Fruit fly (Drosophila melanogaster): Measurements from ENCODE around the gene CG17167.
A peak's percentile ranks its signal among the peaks of the same experiment; 100 is the strongest.

The CG17167 gene

DNA sequence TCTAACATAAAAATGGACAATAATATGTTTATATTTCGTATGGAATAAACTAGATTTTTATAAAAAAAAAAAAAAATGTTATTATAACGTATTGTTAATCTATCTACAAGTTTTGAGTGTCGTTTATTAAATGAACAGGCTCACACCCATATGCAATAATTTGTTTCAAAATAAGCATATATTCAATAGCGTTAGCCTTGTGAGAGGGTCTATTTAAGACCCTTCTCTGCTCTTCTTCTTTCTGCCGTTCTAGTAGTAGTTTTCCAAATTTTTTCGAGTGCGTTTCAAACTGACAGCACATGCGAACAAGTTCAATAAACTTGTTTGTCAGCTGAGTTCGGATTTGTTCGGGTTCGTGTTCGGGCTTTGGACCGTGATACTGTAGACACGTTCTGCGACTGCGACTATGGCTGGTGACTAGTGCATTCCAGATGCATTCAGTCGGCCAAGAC, 3.2 kb downstream of the CG17167 start (continued):
- TF ChIP-seq sima (GFP tag; optimal IDR thresholded peaks at IDR 0.05) = no peak
- TF ChIP-seq fu2 (GFP tag; optimal IDR thresholded peaks at IDR 0.05) = no peak
- TF ChIP-seq Optix (GFP tag; IDR thresholded peaks at IDR 0.05) = no peak
- no peak for TF ChIP-seq CG6272 (GFP tag; IDR thresholded peaks at IDR 0.05)
- no peak for TF ChIP-seq pum (GFP tag; optimal IDR thresholded peaks at IDR 0.05)
- no peak for TF ChIP-seq CG10462 (GFP tag; optimal IDR thresholded peaks at IDR 0.05)
- peak; percentile 8 for TF ChIP-seq CG2712 (tag; optimal IDR thresholded peaks at IDR 0.05)
- TF ChIP-seq CG31441 (GFP tag; IDR thresholded peaks at IDR 0.05) = peak; percentile 31; the same call in 1 of the 2 replicates
- no peak for TF ChIP-seq cg (GFP tag; optimal IDR thresholded peaks at IDR 0.05)
- no peak for TF ChIP-seq crc (GFP tag; optimal IDR thresholded peaks at IDR 0.05)
- TF ChIP-seq Hsf (GFP tag; optimal IDR thresholded peaks at IDR 0.05) = no peak
- no peak for TF ChIP-seq HLH3B (GFP tag; IDR thresholded peaks at IDR 0.05)
- no peak for TF ChIP-seq en (GFP tag; optimal IDR thresholded peaks at IDR 0.05)
- no peak for TF ChIP-seq CG9817 (tag; optimal IDR thresholded peaks at IDR 0.05)
- TF ChIP-seq Sox100B (GFP tag; optimal IDR thresholded peaks at IDR 0.05) = peak; percentile 49
- no peak for TF ChIP-seq PHDP (tag; optimal IDR thresholded peaks at IDR 0.05)
- peak; percentile 16 for TF ChIP-seq CG4424 (GFP tag; optimal IDR thresholded peaks at IDR 0.05)
- TF ChIP-seq Ets97D (GFP tag; optimal IDR thresholded peaks at IDR 0.05) = no peak
- TF ChIP-seq CG10209 (GFP tag; optimal IDR thresholded peaks at IDR 0.05) = peak; percentile 16
- peak; percentile 52 for TF ChIP-seq CG11504 (tag; optimal IDR thresholded peaks at IDR 0.05)
- no peak for TF ChIP-seq sug (tag; optimal IDR thresholded peaks at IDR 0.05)
- TF ChIP-seq CG11696 (GFP tag; IDR thresholded peaks at IDR 0.05) = no peak
- no peak for TF ChIP-seq Pdp1 (GFP tag; optimal IDR thresholded peaks at IDR 0.05)
- TF ChIP-seq p53 (GFP tag; optimal IDR thresholded peaks at IDR 0.05) = no peak
- TF ChIP-seq Spps (tag; optimal IDR thresholded peaks at IDR 0.05) = no peak
- no peak for TF ChIP-seq jing (GFP tag; optimal IDR thresholded peaks at IDR 0.05)
- no peak for TF ChIP-seq ato (GFP tag; IDR thresholded peaks at IDR 0.05; ENCODE audit: partially characterized antibody)
- no peak for TF ChIP-seq Dip2 (GFP tag; IDR thresholded peaks at IDR 0.05)
- no peak for TF ChIP-seq stwl (tag; optimal IDR thresholded peaks at IDR 0.05)
- TF ChIP-seq CG12299 (tag; optimal IDR thresholded peaks at IDR 0.05) = no peak
- TF ChIP-seq CG30020 (tag; optimal IDR thresholded peaks at IDR 0.05) = no peak
- TF ChIP-seq fd96Cb (tag; optimal IDR thresholded peaks at IDR 0.05) = peak; percentile 24
- no peak for TF ChIP-seq CG10543 (GFP tag; optimal IDR thresholded peaks at IDR 0.05)
- TF ChIP-seq sd (tag; optimal IDR thresholded peaks at IDR 0.05) = peak; percentile 30
- no peak for TF ChIP-seq Ptx1 (GFP tag; IDR thresholded peaks at IDR 0.05)
- TF ChIP-seq Meics (GFP tag; optimal IDR thresholded peaks at IDR 0.05) = no peak
- TF ChIP-seq Lpt (GFP tag; optimal IDR thresholded peaks at IDR 0.05) = no peak
- no peak for TF ChIP-seq ham (GFP tag; IDR thresholded peaks at IDR 0.05)
- TF ChIP-seq nerfin-2 (GFP tag; IDR thresholded peaks at IDR 0.05; ENCODE audit: partially characterized antibody) = no peak
- TF ChIP-seq CG11560 (tag; IDR thresholded peaks at IDR 0.05) = no peak
- TF ChIP-seq Atf3 (GFP tag; optimal IDR thresholded peaks at IDR 0.05) = no peak
- peak in 1 of 3 experiments; percentile 10 for TF ChIP-seq lola (GFP tag; optimal IDR thresholded peaks at IDR 0.05)
- TF ChIP-seq CG10654 (GFP tag; optimal IDR thresholded peaks at IDR 0.05) = no peak
- no peak for TF ChIP-seq CG7928 (GFP tag; optimal IDR thresholded peaks at IDR 0.05)
- TF ChIP-seq Ravus (GFP tag; IDR thresholded peaks at IDR 0.05) = no peak
- no peak for TF ChIP-seq ci (GFP tag; IDR thresholded peaks at IDR 0.05)
- peak; percentile 41 for TF ChIP-seq row (GFP tag; IDR thresholded peaks at IDR 0.05)
- no peak for TF ChIP-seq Chrac-16 (GFP tag; optimal IDR thresholded peaks at IDR 0.05)
- no peak for TF ChIP-seq sqz (GFP tag; optimal IDR thresholded peaks at IDR 0.05)
- no peak for TF ChIP-seq hth (optimal IDR thresholded peaks at IDR 0.05)
- no peak for TF ChIP-seq ftz-f1 (GFP tag; optimal IDR thresholded peaks at IDR 0.05)
- TF ChIP-seq Nf-YB (GFP tag; optimal IDR thresholded peaks at IDR 0.05) = no peak

All from whole organism, embryonic.